Worm (Caenorhabditis elegans) whole organism, midembryonic: Measurements from ENCODE around the gene F23H11.4.

Source experiments
- T22C8.4 ChIP-seq: fragments of 200-800 bp; sonication (Bioruptor generic); IDR thresholded peaks from 2 replicates; pipeline ENCODE4 v1.3.6; 2022; ENCODE audit warnings: missing genetic modification characterization, missing compliant biosample characterization
- cog-1 ChIP-seq: sonication (generic microtip); optimal IDR thresholded peaks from 2 replicates; lab custom pipeline; 2016; ENCODE audit warnings: missing genetic modification characterization, missing compliant biosample characterization
- flt-1 ChIP-seq: fragments of 200-800 bp; sonication (Bioruptor generic); IDR thresholded peaks from 2 replicates; pipeline ENCODE4 v1.3.6; 2022; ENCODE audit warnings: missing genetic modification characterization, missing compliant biosample characterization
- klf-2 ChIP-seq: fragments of 200-800 bp; sonication (Bioruptor generic); conservative IDR thresholded peaks from 2 replicates; pipeline ENCODE4 v1.3.6; 2022; ENCODE audit warnings: missing genetic modification reagents, missing genetic modification characterization, missing compliant biosample characterization
- ref-1 ChIP-seq: fragments of 200-800 bp; sonication (Bioruptor generic); conservative IDR thresholded peaks from 2 replicates; pipeline ENCODE4 v1.3.6; 2022; ENCODE audit warnings: missing genetic modification reagents, missing genetic modification characterization, missing compliant biosample characterization
- tab-1 ChIP-seq: fragments of 200-800 bp; sonication (Bioruptor generic); IDR thresholded peaks from 2 replicates; pipeline ENCODE4 v1.3.6; 2022; ENCODE audit warnings: missing genetic modification characterization, missing compliant biosample characterization
- ztf-23 ChIP-seq: fragments of 200-800 bp; sonication (Bioruptor generic); IDR thresholded peaks from 2 replicates; pipeline ENCODE4 v1.3.6; 2022; ENCODE audit warnings: missing genetic modification reagents, missing genetic modification characterization, missing compliant biosample characterization
- ztf-29 ChIP-seq: fragments of 200-800 bp; sonication (Bioruptor generic); IDR thresholded peaks from 2 replicates; pipeline ENCODE4 v1.3.6; 2022; ENCODE audit warnings: missing genetic modification reagents, missing genetic modification characterization, missing compliant biosample characterization

ce11 chrIII:886726-887125 is 20.6 kb downstream of the F23H11.4 start, which contains the start of gene zer-1:
- TF ChIP-seq flt-1 (GFP tag; lab: Robert Waterston, UW) (no peak), ztf-29 (GFP tag; lab: Robert Waterston, UW) (no peak), ref-1 (GFP tag; lab: Robert Waterston, UW) (no peak), T22C8.4 (GFP tag; lab: Robert Waterston, UW) (no peak), ztf-23 (GFP tag; lab: Robert Waterston, UW) (no peak), cog-1 (tag; lab: Kevin White, UChicago) (no peak), klf-2 (GFP tag; lab: Robert Waterston, UW) (no peak), tab-1 (GFP tag; lab: Robert Waterston, UW) (no peak)
